Worm (Caenorhabditis elegans) whole organism, L3 larva: ENCODE measurements around the gene ZK813.7.

Source experiments
- ZK546.5 ChIP-seq: sonication (generic microtip); optimal IDR thresholded peaks from 2 replicates; lab custom pipeline; 2017; ENCODE audit warnings: missing biosample characterization, missing genetic modification characterization
- fkh-10 ChIP-seq: sonication (generic microtip); optimal IDR thresholded peaks from 2 replicates; lab custom pipeline; 2017; ENCODE audit warnings: missing biosample characterization, missing genetic modification reagents, missing genetic modification characterization
- nhr-28 ChIP-seq: fragments of 150-350 bp; optimal IDR thresholded peaks from 2 replicates; lab custom pipeline; 2014; ENCODE audit warnings: missing biosample characterization, missing genetic modification characterization
- pqm-1 ChIP-seq: fragments of 150-350 bp; optimal IDR thresholded peaks from 2 replicates; lab custom pipeline; 2017; ENCODE audit warnings: missing biosample characterization, missing genetic modification characterization, inconsistent platforms

ce11 chrX:3408717-3409303, 35.8 kb upstream of the ZK813.7 start:
- no peak for TF ChIP-seq nhr-28 (tag; lab: Kevin White, UChicago)
- no peak for TF ChIP-seq pqm-1
- no peak for TF ChIP-seq fkh-10 (GFP tag; lab: Kevin White, UChicago)
- no peak for TF ChIP-seq ZK546.5 (tag; lab: Kevin White, UChicago)
